Worm (Caenorhabditis elegans) whole organism, L3 larva: Measurements from ENCODE around the gene Y54G2A.49.
A peak's percentile ranks its signal among the peaks of the same experiment; 100 is the strongest.

Source experiments
- ZK546.5 ChIP-seq: sonication (generic microtip); optimal IDR thresholded peaks from 2 replicates; lab custom pipeline; 2017; ENCODE audit warnings: missing biosample characterization, missing genetic modification characterization
- aly-2 ChIP-seq: fragments of 150-350 bp; optimal IDR thresholded peaks from 2 replicates; lab custom pipeline; 2014; ENCODE audit warnings: missing biosample characterization, missing genetic modification characterization
- ama-1 ChIP-seq: fragments of 150-350 bp; optimal IDR thresholded peaks from 2 replicates; lab custom pipeline; 2018
- ceh-16 ChIP-seq: sonication (generic microtip); optimal IDR thresholded peaks from 2 replicates; lab custom pipeline; 2017; ENCODE audit warnings: missing biosample characterization, missing genetic modification characterization
- ceh-28 ChIP-seq: fragments of 150-350 bp; optimal IDR thresholded peaks from 2 replicates; lab custom pipeline; 2014; ENCODE audit warnings: missing biosample characterization, missing genetic modification reagents, missing genetic modification characterization
- daf-12 ChIP-seq: fragments of 150-350 bp; optimal IDR thresholded peaks from 2 replicates; lab custom pipeline; 2014; ENCODE audit warnings: missing biosample characterization, missing genetic modification reagents, missing genetic modification characterization
- egl-27 ChIP-seq: sonication (generic microtip); optimal IDR thresholded peaks from 4 replicates; lab custom pipeline; 2017; ENCODE audit warnings: missing biosample characterization, missing genetic modification reagents, missing genetic modification characterization
- elt-3 ChIP-seq, 3 experiments: fragments of 150-350 bp in 1 of 3; sonication (generic microtip) in 2 of 3; optimal IDR thresholded peaks; 2 replicates in 2 of 3; 4 replicates in 1 of 3; lab custom pipeline; 2014 to 2017; ENCODE audit warnings: missing biosample characterization in 3 of 3, missing genetic modification characterization in 3 of 3
- fkh-10 ChIP-seq: sonication (generic microtip); optimal IDR thresholded peaks from 2 replicates; lab custom pipeline; 2017; ENCODE audit warnings: missing biosample characterization, missing genetic modification reagents, missing genetic modification characterization
- hmg-11 ChIP-seq: sonication (generic microtip); optimal IDR thresholded peaks from 2 replicates; lab custom pipeline; 2016; ENCODE audit warnings: missing genetic modification characterization, missing compliant biosample characterization
- lin-39 ChIP-seq: fragments of 150-350 bp; optimal IDR thresholded peaks from 2 replicates; lab custom pipeline; 2018; ENCODE audit warnings: missing biosample characterization, missing genetic modification reagents, missing genetic modification characterization
- lsy-12 ChIP-seq: sonication (generic microtip); optimal IDR thresholded peaks from 2 replicates; lab custom pipeline; 2016; ENCODE audit warnings: mild to moderate bottlenecking, missing genetic modification characterization, missing compliant biosample characterization
- mdl-1 ChIP-seq: fragments of 150-350 bp; optimal IDR thresholded peaks from 2 replicates; lab custom pipeline; 2014; ENCODE audit warnings: missing biosample characterization, missing genetic modification characterization
- nfya-1 ChIP-seq: sonication (generic microtip); optimal IDR thresholded peaks from 2 replicates; lab custom pipeline; 2017; ENCODE audit warnings: missing genetic modification characterization, mild to moderate bottlenecking, missing compliant biosample characterization, antibody characterized with exemption, moderate library complexity; ENCODE audit not compliant: insufficient read depth
- nhr-11 ChIP-seq: fragments of 150-350 bp; optimal IDR thresholded peaks from 2 replicates; lab custom pipeline; 2014; ENCODE audit warnings: missing biosample characterization, missing genetic modification characterization
- nhr-12 ChIP-seq: fragments of 150-350 bp; optimal IDR thresholded peaks from 2 replicates; lab custom pipeline; 2014; ENCODE audit warnings: missing biosample characterization, missing genetic modification characterization
- nhr-23 ChIP-seq: fragments of 150-350 bp; optimal IDR thresholded peaks from 2 replicates; lab custom pipeline; 2014; ENCODE audit warnings: missing biosample characterization, missing genetic modification reagents, missing genetic modification characterization
- nhr-28 ChIP-seq: fragments of 150-350 bp; optimal IDR thresholded peaks from 2 replicates; lab custom pipeline; 2014; ENCODE audit warnings: missing biosample characterization, missing genetic modification characterization
- nhr-43 ChIP-seq: sonication (generic microtip); optimal IDR thresholded peaks from 2 replicates; lab custom pipeline; 2016; ENCODE audit warnings: mild to moderate bottlenecking, missing genetic modification characterization, missing compliant biosample characterization; ENCODE audit not compliant: poor library complexity, severe bottlenecking
- nhr-76 ChIP-seq: fragments of 150-350 bp; sonication (generic microtip); optimal IDR thresholded peaks from 5 replicates; lab custom pipeline; 2014; ENCODE audit warnings: missing biosample characterization, missing genetic modification characterization
- nhr-77 ChIP-seq: fragments of 150-350 bp; optimal IDR thresholded peaks from 2 replicates; lab custom pipeline; 2014; ENCODE audit warnings: missing biosample characterization, missing genetic modification characterization
- pqm-1 ChIP-seq: fragments of 150-350 bp; optimal IDR thresholded peaks from 2 replicates; lab custom pipeline; 2017; ENCODE audit warnings: missing biosample characterization, missing genetic modification characterization, inconsistent platforms
- sea-2 ChIP-seq: fragments of 150-350 bp; sonication (generic microtip); optimal IDR thresholded peaks from 4 replicates; lab custom pipeline; 2014; ENCODE audit warnings: missing biosample characterization, missing genetic modification reagents, missing genetic modification characterization
- skn-1 ChIP-seq: fragments of 150-350 bp; optimal IDR thresholded peaks from 2 replicates; lab custom pipeline; 2014; ENCODE audit warnings: missing biosample characterization, missing genetic modification characterization
- snpc-4 ChIP-seq: fragments of 150-350 bp; optimal IDR thresholded peaks from 2 replicates; lab custom pipeline; 2014; ENCODE audit warnings: missing biosample characterization, missing genetic modification characterization
- tbx-2 ChIP-seq: sonication (generic microtip); optimal IDR thresholded peaks from 2 replicates; lab custom pipeline; 2016; ENCODE audit warnings: mild to moderate bottlenecking, missing genetic modification characterization, missing compliant biosample characterization
- unc-62 ChIP-seq: fragments of 150-350 bp; sonication (generic microtip); optimal IDR thresholded peaks from 4 replicates; lab custom pipeline; 2014; ENCODE audit warnings: missing biosample characterization, missing genetic modification reagents, missing genetic modification characterization
- ztf-11 ChIP-seq: fragments of 150-350 bp; optimal IDR thresholded peaks from 2 replicates; lab custom pipeline; 2014; ENCODE audit warnings: missing biosample characterization, missing genetic modification characterization
- ztf-4 ChIP-seq: fragments of 150-350 bp; optimal IDR thresholded peaks from 2 replicates; lab custom pipeline; 2014; ENCODE audit warnings: missing biosample characterization, missing genetic modification characterization

Gene Y54G2A.49

ce11 chrIV:2834516-2834915 lies 18.5 kb downstream of the Y54G2A.49 start, which contains the start of gene pudl-2:
pudl-2 (plus strand) TSS chrIV:2834816.
- no peak for TF ChIP-seq unc-62
- TF ChIP-seq sea-2 (GFP tag; lab: Kevin White, UChicago), result no peak
- no peak for TF ChIP-seq nhr-23
- TF ChIP-seq ZK546.5 (tag; lab: Kevin White, UChicago), result no peak
- no peak for TF ChIP-seq pqm-1 (tag; lab: Kevin White, UChicago)
- TF ChIP-seq nhr-43 (tag; lab: Kevin White, UChicago), result no peak

- TF ChIP-seq pqm-1 (tag; lab: Kevin White, UChicago) (no peak), fkh-10 (GFP tag; lab: Kevin White, UChicago) (no peak), aly-2 (tag; lab: Kevin White, UChicago) (no peak), lsy-12 (tag; lab: Kevin White, UChicago) (no peak), nhr-11 (tag; lab: Kevin White, UChicago) (no peak), nfya-1 (tag; lab: Kevin White, UChicago) (no peak), tbx-2 (tag; lab: Kevin White, UChicago) (no peak), ceh-28 (tag; lab: Kevin White, UChicago) (no peak), egl-27 (tag; lab: Kevin White, UChicago) (no peak), nhr-76 (no peak), nhr-23 (no peak), ZK546.5 (tag; lab: Kevin White, UChicago) (no peak), mdl-1 (tag; lab: Kevin White, UChicago) (no peak)
Measured at ce11 chrIV:2832587-2832986, 20.5 kb downstream of the Y54G2A.49 start, which contains the start of the genes Y54G2A.48 and pudl-1. Y54G2A.48 (minus strand) TSS chrIV:2832687. pudl-1 (plus strand) TSS chrIV:2832906.

- TF ChIP-seq skn-1, result no peak
- no peak for TF ChIP-seq ztf-11 (tag; lab: Kevin White, UChicago)
- TF ChIP-seq daf-12, result no peak
- no peak for TF ChIP-seq nhr-28 (tag; lab: Kevin White, UChicago)
- TF ChIP-seq nhr-11 (tag; lab: Kevin White, UChicago), result no peak
- no peak for TF ChIP-seq lin-39 (tag; lab: Kevin White, UChicago)
- no peak for TF ChIP-seq unc-62
- TF ChIP-seq nhr-12, result no peak
- TF ChIP-seq ceh-16 (tag; lab: Kevin White, UChicago), result no peak
- no peak for TF ChIP-seq hmg-11
- no peak for TF ChIP-seq nhr-23
- no peak for TF ChIP-seq nhr-77
- no peak for TF ChIP-seq ztf-4 (tag; lab: Kevin White, UChicago)
Measured at ce11 chrIV:2826335-2826734, 26.7 kb downstream of the Y54G2A.49 start.

ce11 chrIV:2825460-2826103 lies 27.5 kb downstream of the Y54G2A.49 start:
- no peak for TF ChIP-seq elt-3 (tag; optimal IDR thresholded peaks at IDR 0.05; lab: Kevin White, UChicago)
- peak; percentile 53 for TF ChIP-seq lsy-12 (tag; lab: Kevin White, UChicago)
- peak; percentile 24 for TF ChIP-seq snpc-4 (tag; lab: Kevin White, UChicago)
- no peak for TF ChIP-seq nhr-76
- no peak for TF ChIP-seq nhr-28 (tag; lab: Kevin White, UChicago)

ce11 chrIV:2823446-2823845 lies 29.6 kb downstream of the Y54G2A.49 start, which contains the start of gene clec-80:
clec-80 (plus strand) TSS chrIV:2823746.
- TF ChIP-seq tbx-2 (tag; lab: Kevin White, UChicago) (no peak), sea-2 (GFP tag; lab: Kevin White, UChicago) (no peak), lin-39 (tag; lab: Kevin White, UChicago) (no peak)

- no peak for TF ChIP-seq nhr-77
Measured at ce11 chrIV:2820408-2820807, 32.7 kb downstream of the Y54G2A.49 start, which contains the start of gene Y54G2A.37. Y54G2A.37 (plus strand) TSS chrIV:2820708.

ce11 chrIV:2819633-2820032 lies 33.4 kb downstream of the Y54G2A.49 start, which contains the start of gene Y54G2A.13:
Y54G2A.13 (minus strand) TSS chrIV:2819733.
- TF ChIP-seq ama-1 (lab: Kevin White, UChicago) (no peak), egl-27 (tag; lab: Kevin White, UChicago) (no peak), nhr-11 (tag; lab: Kevin White, UChicago) (no peak), sea-2 (GFP tag; lab: Kevin White, UChicago) (no peak), ztf-11 (tag; lab: Kevin White, UChicago) (no peak)
- TF ChIP-seq, all 47 proteins: peak for 0
